Worm (Caenorhabditis elegans) whole organism, L4/young adult: Measurements from ENCODE around the gene msp-59.

ENCODE experiments used
- W03F9.2 ChIP-seq: fragments of 150-350 bp; optimal IDR thresholded peaks from 2 replicates; lab custom pipeline; 2014; ENCODE audit warnings: missing biosample characterization, missing genetic modification characterization
- him-1 ChIP-seq: sonication (generic microtip); optimal IDR thresholded peaks from 2 replicates; lab custom pipeline; 2016; ENCODE audit warnings: missing genotype, missing genetic modification reagents, missing genetic modification characterization, missing compliant biosample characterization

- no peak for TF ChIP-seq W03F9.2 (tag; lab: Kevin White, UChicago)
- no peak for TF ChIP-seq him-1 (tag; lab: Kevin White, UChicago)
These were observed 24.7 kb upstream of the msp-59 start for ce11 chrIV:5337649-5338048.
